Fruit fly (Drosophila melanogaster): ENCODE results near the gene tws.

The tws gene

DNA sequence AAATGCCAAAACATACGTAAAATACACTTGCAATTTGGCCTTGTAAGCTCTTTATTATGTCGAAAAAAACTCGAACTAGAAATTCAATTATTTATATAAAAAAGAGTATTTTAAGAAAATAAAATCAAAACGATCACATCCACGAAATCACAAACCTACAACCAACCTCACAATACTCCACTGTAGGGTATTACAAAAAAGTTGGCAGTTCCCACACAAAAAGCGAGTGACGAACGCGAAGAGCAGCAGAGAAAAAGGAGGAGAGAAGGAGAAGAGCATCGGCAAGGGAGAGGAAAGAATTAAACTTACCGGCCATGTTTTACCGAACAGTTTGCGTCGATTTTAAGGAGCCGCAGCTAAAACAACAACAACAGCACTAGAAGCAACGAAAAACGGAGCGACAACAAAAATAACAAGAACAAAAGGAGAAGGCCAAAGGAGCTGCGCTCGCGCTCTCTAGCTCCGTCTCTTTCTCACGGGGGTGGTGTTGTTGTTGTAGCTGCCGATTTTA is 6.6 kb downstream of the tws start (continued):
- TF ChIP-seq CG10669 (GFP tag; optimal IDR thresholded peaks at IDR 0.05): peak; percentile 14
- peak; percentile 15; the same call in 1 of the 3 replicates for TF ChIP-seq CG8119 (GFP tag; IDR thresholded peaks at IDR 0.05)
- TF ChIP-seq CG3032 (tag; optimal IDR thresholded peaks at IDR 0.05): no peak
- TF ChIP-seq fd59A (GFP tag; optimal IDR thresholded peaks at IDR 0.05): no peak
- TF ChIP-seq CG3919 (GFP tag; optimal IDR thresholded peaks at IDR 0.05): peak; percentile 52
- peak; percentile 15 for TF ChIP-seq cyc (GFP tag; optimal IDR thresholded peaks at IDR 0.05)
- peak; percentile 15 for TF ChIP-seq CG6276 (GFP tag; optimal IDR thresholded peaks at IDR 0.05)
- TF ChIP-seq dsx (GFP tag; optimal IDR thresholded peaks at IDR 0.05; ENCODE audit: poor library complexity, severe bottlenecking): peak; percentile 36

DNA sequence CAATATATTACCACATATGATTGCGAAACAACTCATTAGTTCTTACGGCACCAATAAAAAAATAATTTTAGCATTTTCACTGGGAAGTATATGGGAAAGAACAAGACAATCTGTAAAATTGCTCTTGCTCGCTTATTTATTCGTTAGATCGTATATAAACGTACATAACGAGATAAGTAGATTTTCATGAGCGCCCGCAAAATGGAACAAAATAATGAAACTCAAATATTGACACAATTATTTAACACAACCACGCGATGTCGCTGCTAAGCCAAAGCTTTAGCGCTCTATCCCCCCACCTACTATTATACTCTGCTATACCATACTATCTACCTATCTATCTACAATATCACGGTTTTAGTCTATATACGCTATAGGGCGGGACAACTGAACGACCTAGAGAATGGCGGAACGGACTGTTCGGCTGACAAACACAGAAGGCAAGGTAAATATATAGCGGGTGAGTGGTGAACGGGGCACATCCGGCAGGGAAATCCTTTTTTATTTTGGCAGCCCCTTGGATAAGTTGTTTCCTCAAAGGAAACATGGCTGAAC is 8.5 kb downstream of the tws start:
- no peak for TF ChIP-seq Sox102F (GFP tag; optimal IDR thresholded peaks at IDR 0.05)
- TF ChIP-seq Blimp-1 (GFP tag; optimal IDR thresholded peaks at IDR 0.05): no peak
- no peak for TF ChIP-seq CG16779 (tag; optimal IDR thresholded peaks at IDR 0.05)
- TF ChIP-seq fkh (GFP tag; optimal IDR thresholded peaks at IDR 0.05): peak; percentile 80
- TF ChIP-seq CG3919 (GFP tag; optimal IDR thresholded peaks at IDR 0.05): no peak

DNA sequence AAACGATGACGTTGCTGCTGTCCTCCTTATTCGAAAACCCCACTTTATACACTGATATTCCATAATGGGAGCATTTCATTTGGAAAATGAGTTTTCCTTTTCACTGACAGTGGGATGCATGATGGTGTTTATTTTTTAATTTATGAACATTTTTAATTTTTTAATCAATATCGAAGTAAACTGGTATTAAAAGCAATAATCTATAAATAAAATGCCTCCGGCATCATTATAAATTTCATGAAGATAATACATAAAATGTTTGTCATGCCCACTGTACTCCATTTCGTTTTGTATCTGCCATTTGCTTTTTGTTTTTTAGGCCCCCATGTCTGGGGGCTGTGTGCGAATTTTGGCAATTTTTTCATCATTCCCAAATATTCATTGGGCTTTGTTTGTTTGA is 9.5 kb downstream of the tws start:
- no peak for TF ChIP-seq Blimp-1 (GFP tag; optimal IDR thresholded peaks at IDR 0.05)
- peak; percentile 65 for TF ChIP-seq lz (GFP tag; optimal IDR thresholded peaks at IDR 0.05)
- peak; percentile 85 for TF ChIP-seq CG32006 (GFP tag; optimal IDR thresholded peaks at IDR 0.05)
- TF ChIP-seq CG8119 (GFP tag; IDR thresholded peaks at IDR 0.05): peak; percentile 92
- peak; percentile 58 for TF ChIP-seq CG8632 (GFP tag; optimal IDR thresholded peaks at IDR 0.05)
- no peak for TF ChIP-seq Eip93F (GFP tag; optimal IDR thresholded peaks at IDR 0.05)
- peak; percentile 81 for TF ChIP-seq CG6276 (GFP tag; optimal IDR thresholded peaks at IDR 0.05)
- TF ChIP-seq CG7368 (GFP tag; optimal IDR thresholded peaks at IDR 0.05): no peak
- TF ChIP-seq CG34406 (GFP tag; optimal IDR thresholded peaks at IDR 0.05): peak; percentile 73
- TF ChIP-seq vri (GFP tag; optimal IDR thresholded peaks at IDR 0.05): peak; percentile 16
- TF ChIP-seq CG11902 (GFP tag; optimal IDR thresholded peaks at IDR 0.05): peak; percentile 32
- peak; percentile 51 for TF ChIP-seq CG8319 (GFP tag; optimal IDR thresholded peaks at IDR 0.05)
- peak; percentile 66 for TF ChIP-seq Eip75B (GFP tag; optimal IDR thresholded peaks at IDR 0.05)
- peak; percentile 92 for TF ChIP-seq CG15336 (GFP tag; IDR thresholded peaks at IDR 0.05)
- TF ChIP-seq CG6792 (GFP tag; optimal IDR thresholded peaks at IDR 0.05): peak; percentile 62
- peak; percentile 65 for TF ChIP-seq Smox (GFP tag; optimal IDR thresholded peaks at IDR 0.05)
- peak; percentile 66 for TF ChIP-seq topi (GFP tag; optimal IDR thresholded peaks at IDR 0.05)
- peak; percentile 89 for TF ChIP-seq Hr4 (GFP tag; optimal IDR thresholded peaks at IDR 0.05)
- peak; percentile 66 for TF ChIP-seq Met (GFP tag; optimal IDR thresholded peaks at IDR 0.05)
- TF ChIP-seq CG6163 (GFP tag; IDR thresholded peaks at IDR 0.05): no peak; the same call in none of the 3 replicates
- TF ChIP-seq net (GFP tag; optimal IDR thresholded peaks at IDR 0.05): peak; percentile 78
- peak; percentile 54 for TF ChIP-seq cyc (GFP tag; optimal IDR thresholded peaks at IDR 0.05)
- peak; percentile 25 for TF ChIP-seq dsx (GFP tag; optimal IDR thresholded peaks at IDR 0.05; ENCODE audit: poor library complexity, severe bottlenecking)
- peak; percentile 70 for TF ChIP-seq Lpt (GFP tag; optimal IDR thresholded peaks at IDR 0.05)
- TF ChIP-seq CG4318 (GFP tag; optimal IDR thresholded peaks at IDR 0.05): peak; percentile 64
- TF ChIP-seq CG1621 (tag; optimal IDR thresholded peaks at IDR 0.05): no peak
- TF ChIP-seq CG6808 (GFP tag; optimal IDR thresholded peaks at IDR 0.05): no peak
- no peak for TF ChIP-seq spab (GFP tag; optimal IDR thresholded peaks at IDR 0.05)
- TF ChIP-seq CG6854 (GFP tag; optimal IDR thresholded peaks at IDR 0.05): no peak
- TF ChIP-seq Gug (GFP tag; IDR thresholded peaks at IDR 0.05): peak; percentile 63
- peak; percentile 17 for TF ChIP-seq CG3032 (tag; optimal IDR thresholded peaks at IDR 0.05)
- TF ChIP-seq CG16779 (tag; optimal IDR thresholded peaks at IDR 0.05): no peak
- TF ChIP-seq acj6 (GFP tag; optimal IDR thresholded peaks at IDR 0.05): peak; percentile 54
- no peak for TF ChIP-seq CG9139 (GFP tag; optimal IDR thresholded peaks at IDR 0.05)
- peak; percentile 59 for TF ChIP-seq Hr39 (GFP tag; optimal IDR thresholded peaks at IDR 0.05)
- TF ChIP-seq Ets96B (tag; optimal IDR thresholded peaks at IDR 0.05): peak; percentile 47
- TF ChIP-seq achi (GFP tag; optimal IDR thresholded peaks at IDR 0.05): peak; percentile 70
- TF ChIP-seq dac (GFP tag; optimal IDR thresholded peaks at IDR 0.05): no peak
- TF ChIP-seq esn (GFP tag; optimal IDR thresholded peaks at IDR 0.05): peak; percentile 76
- peak; percentile 46 for TF ChIP-seq CG10669 (GFP tag; optimal IDR thresholded peaks at IDR 0.05)
- peak; percentile 63 for TF ChIP-seq CG31627 (GFP tag; optimal IDR thresholded peaks at IDR 0.05)

All from whole organism, prepupa.